Worm (Caenorhabditis elegans) whole organism, L1 larva: ENCODE data around the gene hsp-110.

Experiments
- ceh-82 ChIP-seq, 3 experiments: fragments of 150-350 bp in 1 of 3; sonication (generic microtip) in 2 of 3; optimal IDR thresholded peaks; 2 replicates each; lab custom pipeline; 2014 to 2017; ENCODE audit warnings: missing biosample characterization in 3 of 3, missing genetic modification characterization in 3 of 3
- efl-3 ChIP-seq: fragments of 200-800 bp; sonication (Bioruptor generic); optimal IDR thresholded peaks from 2 replicates; lab custom pipeline; 2018; ENCODE audit warnings: mild to moderate bottlenecking, missing genetic modification characterization, missing compliant biosample characterization
- nhr-11 ChIP-seq: fragments of 150-350 bp; optimal IDR thresholded peaks from 2 replicates; lab custom pipeline; 2014; ENCODE audit warnings: missing biosample characterization, missing genetic modification characterization
- nhr-237 ChIP-seq: fragments of 150-350 bp; optimal IDR thresholded peaks from 2 replicates; lab custom pipeline; 2014; ENCODE audit warnings: missing biosample characterization, missing genetic modification characterization
- nhr-84 ChIP-seq: sonication (generic microtip); optimal IDR thresholded peaks from 2 replicates; lab custom pipeline; 2017; ENCODE audit warnings: missing biosample characterization, missing genetic modification characterization
- pqm-1 ChIP-seq: sonication (generic microtip); optimal IDR thresholded peaks from 3 replicates; lab custom pipeline; 2017; ENCODE audit warnings: missing biosample characterization, missing genetic modification characterization
- tlp-1 ChIP-seq: fragments of 150-350 bp; optimal IDR thresholded peaks from 2 replicates; lab custom pipeline; 2014; ENCODE audit warnings: missing biosample characterization, missing genetic modification characterization
- xbp-1 ChIP-seq: sonication (generic microtip); optimal IDR thresholded peaks from 2 replicates; lab custom pipeline; 2016; ENCODE audit warnings: missing genetic modification characterization, missing compliant biosample characterization

- no peak for TF ChIP-seq nhr-237 (tag; lab: Kevin White, UChicago)
- no peak for TF ChIP-seq xbp-1
- no peak for TF ChIP-seq efl-3 (GFP tag; lab: Kevin White, UChicago)
- TF ChIP-seq ceh-82 (tag; optimal IDR thresholded peaks at IDR 0.05; lab: Kevin White, UChicago) = no peak
- TF ChIP-seq pqm-1 = no peak
- TF ChIP-seq nhr-84 (tag; lab: Kevin White, UChicago) = no peak
- TF ChIP-seq nhr-11 = no peak
- no peak for TF ChIP-seq tlp-1 (tag; lab: Kevin White, UChicago)
Measured at ce11 chrIII:8451181-8451580, 4.5 kb upstream of the hsp-110 start.
